Worm (Caenorhabditis elegans) whole organism, young adult: ENCODE data around the gene mrpl-53.
A peak's percentile ranks its signal among the peaks of the same experiment; 100 is the strongest.

Experiments
- B0035.1 ChIP-seq: sonication (generic microtip); optimal IDR thresholded peaks from 2 replicates; lab custom pipeline; 2016; ENCODE audit warnings: missing genetic modification characterization, mild to moderate bottlenecking, missing compliant biosample characterization, missing genotype, missing genetic modification reagents
- B0336.3 ChIP-seq: fragments of 200-800 bp; sonication (Bioruptor generic); IDR thresholded peaks from 2 replicates; pipeline ENCODE4 v1.3.6; 2022; ENCODE audit warnings: missing genetic modification characterization, missing compliant biosample characterization
- F10E7.11 ChIP-seq: sonication (generic microtip); optimal IDR thresholded peaks from 2 replicates; lab custom pipeline; 2017; ENCODE audit warnings: mild to moderate bottlenecking, missing genetic modification characterization, moderate library complexity, missing compliant biosample characterization
- K12H6.12 ChIP-seq: fragments of 200-800 bp; sonication (Bioruptor generic); optimal IDR thresholded peaks from 2 replicates; lab custom pipeline; 2018; ENCODE audit warnings: mild to moderate bottlenecking, missing genetic modification characterization, missing compliant biosample characterization
- Y53G8AR.9 ChIP-seq: fragments of 200-800 bp; sonication (Bioruptor generic); conservative IDR thresholded peaks from 2 replicates; pipeline ENCODE4 v1.3.6; 2022; ENCODE audit warnings: missing genetic modification reagents, missing genetic modification characterization, missing compliant biosample characterization
- Y56A3A.18 ChIP-seq: fragments of 200-800 bp; sonication (Bioruptor generic); IDR thresholded peaks from 2 replicates; pipeline ENCODE4 v1.3.6; 2022; ENCODE audit warnings: missing genetic modification reagents, missing genetic modification characterization, missing compliant biosample characterization
- Y95B8A.8 ChIP-seq: fragments of 200-800 bp; sonication (Bioruptor generic); IDR thresholded peaks from 2 replicates; pipeline ENCODE4 v1.3.6; 2022; ENCODE audit warnings: missing genetic modification reagents, missing genetic modification characterization, missing compliant biosample characterization
- akir-1 ChIP-seq: fragments of 200-800 bp; sonication (Bioruptor generic); optimal IDR thresholded peaks from 2 replicates; lab custom pipeline; 2018; ENCODE audit warnings: mild to moderate bottlenecking, missing genetic modification characterization, moderate library complexity, missing compliant biosample characterization
- ama-1 ChIP-seq, 3 experiments: fragments of 150-350 bp in 1 of 3; sonication (generic microtip) in 2 of 3; optimal IDR thresholded peaks; 2 replicates each; lab custom pipeline; 2014 to 2018; ENCODE audit warnings: missing biosample characterization in 2 of 3, missing genetic modification characterization in 2 of 3, missing genetic modification reagents in 2 of 3
- aptf-3 ChIP-seq: fragments of 200-800 bp; sonication (Bioruptor generic); IDR thresholded peaks from 2 replicates; pipeline ENCODE4 v1.3.6; 2022; ENCODE audit warnings: missing genetic modification characterization, missing compliant biosample characterization
- atf-7 ChIP-seq: sonication (generic microtip); optimal IDR thresholded peaks from 2 replicates; lab custom pipeline; 2017; ENCODE audit warnings: mild to moderate bottlenecking, missing genetic modification characterization, missing compliant biosample characterization
- attf-5 ChIP-seq: fragments of 200-800 bp; sonication (Bioruptor generic); optimal IDR thresholded peaks from 2 replicates; lab custom pipeline; 2018; ENCODE audit warnings: mild to moderate bottlenecking, missing genetic modification characterization, missing compliant biosample characterization
- cebp-1 ChIP-seq, 2 experiments: fragments of 200-800 bp in 1 of 2; sonication (Bioruptor generic) in 1 of 2; sonication (generic microtip) in 1 of 2; IDR thresholded peaks in 1 of 2; optimal IDR thresholded peaks in 1 of 2; 2 replicates each; pipeline versions ENCODE4 v1.3.6 to Lab custom; 2017 to 2022; ENCODE audit warnings: missing compliant biosample characterization in 2 of 2, missing genetic modification characterization in 2 of 2, mild to moderate bottlenecking in 1 of 2, missing genetic modification reagents in 1 of 2, moderate library complexity in 1 of 2
- ceh-79 ChIP-seq: sonication (generic microtip); optimal IDR thresholded peaks from 2 replicates; lab custom pipeline; 2017; ENCODE audit warnings: mild to moderate bottlenecking, missing genetic modification characterization, missing compliant biosample characterization
- dox-1 ChIP-seq: fragments of 200-800 bp; sonication (Bioruptor generic); IDR thresholded peaks from 2 replicates; pipeline ENCODE4 v1.3.6; 2022; ENCODE audit warnings: missing genetic modification reagents, missing genetic modification characterization, missing compliant biosample characterization
- dpl-1 ChIP-seq: fragments of 150-350 bp; optimal IDR thresholded peaks from 2 replicates; lab custom pipeline; 2014; ENCODE audit warnings: missing biosample characterization, missing genetic modification reagents, missing genetic modification characterization
- ekl-4 ChIP-seq: fragments of 200-800 bp; sonication (Bioruptor generic); IDR thresholded peaks from 2 replicates; pipeline ENCODE4 v1.3.6; 2022; ENCODE audit warnings: missing genetic modification reagents, missing genetic modification characterization, missing compliant biosample characterization
- fkh-3 ChIP-seq: sonication (generic microtip); optimal IDR thresholded peaks from 2 replicates; lab custom pipeline; 2016; ENCODE audit warnings: mild to moderate bottlenecking, missing genetic modification characterization, missing compliant biosample characterization
- hlh-12 ChIP-seq: sonication (generic microtip); optimal IDR thresholded peaks from 2 replicates; lab custom pipeline; 2016; ENCODE audit warnings: missing genetic modification characterization, missing compliant biosample characterization
- hmg-1.2 ChIP-seq: fragments of 200-800 bp; sonication (Bioruptor generic); IDR thresholded peaks from 2 replicates; pipeline ENCODE4 v1.3.6; 2022; ENCODE audit warnings: missing genetic modification reagents, missing genetic modification characterization, missing compliant biosample characterization
- let-526 ChIP-seq: fragments of 200-800 bp; sonication (Bioruptor generic); IDR thresholded peaks from 2 replicates; pipeline ENCODE4 v1.3.6; 2022; ENCODE audit warnings: missing genetic modification reagents, missing genetic modification characterization, missing compliant biosample characterization
- let-607 ChIP-seq, 2 experiments: fragments of 200-800 bp in 1 of 2; sonication (Bioruptor generic) in 1 of 2; sonication (generic microtip) in 1 of 2; optimal IDR thresholded peaks; 2 replicates each; lab custom pipeline; 2016 to 2018; ENCODE audit warnings: mild to moderate bottlenecking in 2 of 2, missing compliant biosample characterization in 2 of 2, missing genetic modification characterization in 2 of 2, moderate library complexity in 2 of 2, missing genotype in 1 of 2
- lsy-27 ChIP-seq: sonication (generic microtip); optimal IDR thresholded peaks from 2 replicates; lab custom pipeline; 2017; ENCODE audit warnings: missing genetic modification characterization, mild to moderate bottlenecking, missing compliant biosample characterization, antibody characterized with exemption, missing genotype, borderline replicate concordance; ENCODE audit not compliant: insufficient read depth
- madf-8 ChIP-seq: fragments of 200-800 bp; sonication (Bioruptor generic); conservative IDR thresholded peaks from 2 replicates; pipeline ENCODE4 v1.3.6; 2022; ENCODE audit warnings: missing genetic modification reagents, missing genetic modification characterization, missing compliant biosample characterization
- mcd-1 ChIP-seq: fragments of 200-800 bp; sonication (Bioruptor generic); IDR thresholded peaks from 2 replicates; pipeline ENCODE4 v1.3.6; 2022; ENCODE audit warnings: missing genetic modification reagents, missing genetic modification characterization, missing compliant biosample characterization
- nfya-1 ChIP-seq: sonication (generic microtip); optimal IDR thresholded peaks from 2 replicates; lab custom pipeline; 2017; ENCODE audit warnings: antibody characterized with exemption, missing compliant biosample characterization, missing genetic modification characterization, borderline replicate concordance; ENCODE audit not compliant: insufficient read depth
- nfyb-1 ChIP-seq: fragments of 200-800 bp; sonication (Bioruptor generic); IDR thresholded peaks from 2 replicates; pipeline ENCODE4 v1.3.6; 2022; ENCODE audit warnings: missing genetic modification reagents, missing genetic modification characterization, missing compliant biosample characterization
- nhr-80 ChIP-seq: sonication (generic microtip); optimal IDR thresholded peaks from 2 replicates; lab custom pipeline; 2016; ENCODE audit warnings: missing genetic modification characterization, missing compliant biosample characterization
- nhr-90 ChIP-seq: sonication (generic microtip); optimal IDR thresholded peaks from 2 replicates; lab custom pipeline; 2016; ENCODE audit warnings: missing genotype, mild to moderate bottlenecking, missing genetic modification characterization, missing compliant biosample characterization
- pbrm-1 ChIP-seq: fragments of 200-800 bp; sonication (Bioruptor generic); IDR thresholded peaks from 2 replicates; pipeline ENCODE4 v1.3.6; 2022; ENCODE audit warnings: missing genetic modification reagents, missing genetic modification characterization, missing compliant biosample characterization
- pha-4 ChIP-seq: fragments of 150-350 bp; sonication (generic microtip); optimal IDR thresholded peaks from 2 replicates; lab custom pipeline; 2014; ENCODE audit warnings: missing biosample characterization, missing genetic modification reagents, missing genetic modification characterization
- rcor-1 ChIP-seq: fragments of 200-800 bp; sonication (Bioruptor generic); IDR thresholded peaks from 2 replicates; pipeline ENCODE4 v1.3.6; 2022; ENCODE audit warnings: missing genetic modification reagents, missing genetic modification characterization, missing compliant biosample characterization
- sdz-38 ChIP-seq: sonication (generic microtip); optimal IDR thresholded peaks from 2 replicates; lab custom pipeline; 2016; ENCODE audit warnings: missing genotype, missing genetic modification characterization, missing compliant biosample characterization
- snpc-3.4 ChIP-seq: sonication (generic microtip); optimal IDR thresholded peaks from 2 replicates; lab custom pipeline; 2017; ENCODE audit warnings: missing genetic modification characterization, mild to moderate bottlenecking, missing compliant biosample characterization, antibody characterized with exemption, moderate library complexity, missing genotype, missing genetic modification reagents
- snpc-4 ChIP-seq, 5 experiments: fragments of 150-350 bp in 1 of 5; sonication (generic microtip) in 4 of 5; optimal IDR thresholded peaks; 2 replicates each; lab custom pipeline; 2014 to 2018; ENCODE audit warnings: missing genetic modification characterization in 5 of 5, missing biosample characterization in 3 of 5, antibody characterized with exemption in 2 of 5, mild to moderate bottlenecking in 2 of 5, missing compliant biosample characterization in 2 of 5, missing genotype in 2 of 5, moderate library complexity in 2 of 5, missing genetic modification reagents in 1 of 5
- tlf-1 ChIP-seq: fragments of 200-800 bp; sonication (Bioruptor generic); optimal IDR thresholded peaks from 2 replicates; lab custom pipeline; 2018; ENCODE audit warnings: mild to moderate bottlenecking, missing genetic modification characterization, missing compliant biosample characterization
- unc-62 ChIP-seq: fragments of 150-350 bp; optimal IDR thresholded peaks from 2 replicates; lab custom pipeline; 2014; ENCODE audit warnings: missing biosample characterization, missing genetic modification reagents, missing genetic modification characterization
- zfh-2 ChIP-seq: fragments of 200-800 bp; sonication (Bioruptor generic); conservative IDR thresholded peaks from 2 replicates; pipeline ENCODE4 v1.3.6; 2022; ENCODE audit warnings: missing genetic modification reagents, missing genetic modification characterization, missing compliant biosample characterization
- ztf-18 ChIP-seq: sonication (generic microtip); optimal IDR thresholded peaks from 2 replicates; lab custom pipeline; 2016; ENCODE audit warnings: missing genotype, mild to moderate bottlenecking, missing genetic modification characterization, missing compliant biosample characterization
- ztf-22 ChIP-seq: fragments of 200-800 bp; sonication (Bioruptor generic); optimal IDR thresholded peaks from 2 replicates; lab custom pipeline; 2018; ENCODE audit warnings: mild to moderate bottlenecking, missing genetic modification characterization, moderate library complexity, missing compliant biosample characterization
- ztf-28 ChIP-seq: fragments of 200-800 bp; sonication (Bioruptor generic); IDR thresholded peaks from 2 replicates; pipeline ENCODE4 v1.3.6; 2022; ENCODE audit warnings: missing genetic modification reagents, missing genetic modification characterization, missing compliant biosample characterization

mrpl-53 gene

DNA sequence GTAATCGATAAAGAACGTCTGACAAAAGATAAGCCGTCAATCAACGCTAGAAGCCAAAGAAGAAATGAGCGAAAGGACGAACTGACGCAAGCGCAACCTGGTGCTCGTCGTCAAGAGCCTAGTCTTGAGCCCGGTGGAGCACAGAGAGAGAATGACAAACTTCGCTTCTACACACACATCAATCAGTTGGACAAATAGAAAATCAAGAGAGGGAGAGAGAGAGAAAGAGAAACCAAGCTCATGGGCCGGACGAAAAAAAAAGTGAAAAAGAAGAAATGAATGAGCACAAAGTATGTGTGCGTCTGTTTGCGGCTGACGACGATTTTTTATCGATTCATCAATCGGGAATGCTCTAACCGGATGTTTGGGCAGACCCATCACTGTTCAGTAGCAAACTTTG lies 23.7 kb downstream of the mrpl-53 start:
- TF ChIP-seq rcor-1 (GFP tag; lab: Robert Waterston, UW) (no peak), ama-1 (optimal IDR thresholded peaks at IDR 0.05; lab: Kevin White, UChicago) (peak; percentile 33), ama-1 (GFP tag; optimal IDR thresholded peaks at IDR 0.05; lab: Kevin White, UChicago) (no peak), pha-4 (tag; lab: Kevin White, UChicago) (peak; percentile 43), hmg-1.2 (GFP tag; lab: Robert Waterston, UW) (peak; percentile 14; the same call in 1 of the 2 replicates), F10E7.11 (no peak), ztf-22 (GFP tag; lab: Kevin White, UChicago) (no peak), zfh-2 (GFP tag; lab: Robert Waterston, UW) (peak; percentile 41), ekl-4 (peak; percentile 27; the same call in 1 of the 2 replicates), mcd-1 (GFP tag; lab: Robert Waterston, UW) (0 out of 2 replicates have a peak, but pooled peaks have one; percentile 35), dox-1 (GFP tag; lab: Robert Waterston, UW) (0 out of 2 replicates have a peak, but pooled peaks have one; percentile 14)

DNA sequence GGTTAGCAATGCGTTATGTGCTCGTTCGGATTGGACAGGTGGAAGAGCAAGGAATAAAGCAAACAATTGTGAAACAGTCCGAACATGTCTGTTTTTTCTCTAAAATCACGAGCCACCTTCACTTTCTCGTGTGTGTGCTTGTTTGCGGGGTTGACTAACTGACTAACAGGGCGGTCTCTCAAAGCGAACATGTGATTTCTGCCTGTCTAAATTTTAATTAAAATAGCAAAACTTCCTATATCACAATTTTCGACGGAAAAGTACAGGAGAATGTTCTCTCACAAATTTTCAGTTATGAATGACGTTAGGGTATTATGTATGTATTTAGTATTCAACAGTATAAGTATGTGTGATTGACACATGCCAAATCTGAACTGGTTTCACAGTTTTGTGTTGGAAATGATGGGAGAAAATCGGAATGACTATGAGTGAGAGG lies 24.5 kb downstream of the mrpl-53 start:
- TF ChIP-seq dox-1 (GFP tag; lab: Robert Waterston, UW) (peak; percentile 45; the same call in 1 of the 2 replicates), B0336.3 (GFP tag; lab: Robert Waterston, UW) (0 out of 2 replicates have a peak, but pooled peaks have one; percentile 25), pbrm-1 (GFP tag; lab: Robert Waterston, UW) (0 out of 2 replicates have a peak, but pooled peaks have one; percentile 25), unc-62 (GFP tag; lab: Kevin White, UChicago) (peak; percentile 96), atf-7 (tag; lab: Kevin White, UChicago) (peak; percentile 48), fkh-3 (tag; lab: Kevin White, UChicago) (no peak), akir-1 (GFP tag; lab: Kevin White, UChicago) (peak; percentile 6), let-526 (GFP tag; lab: Robert Waterston, UW) (0 out of 2 replicates have a peak, but pooled peaks have one; percentile 57), B0035.1 (tag; lab: Kevin White, UChicago) (no peak), Y56A3A.18 (GFP tag; lab: Robert Waterston, UW) (0 out of 2 replicates have a peak, but pooled peaks have one; percentile 17), nhr-90 (tag; lab: Kevin White, UChicago) (peak; percentile 16), ztf-18 (tag; lab: Kevin White, UChicago) (peak; percentile 1), ama-1 (optimal IDR thresholded peaks at IDR 0.05; lab: Kevin White, UChicago) (no peak), ama-1 (GFP tag; optimal IDR thresholded peaks at IDR 0.05; lab: Kevin White, UChicago) (no peak), ztf-22 (GFP tag; lab: Kevin White, UChicago) (peak; percentile 31), cebp-1 (GFP tag; IDR thresholded peaks at IDR 0.05; lab: Robert Waterston, UW) (peak; percentile 69), cebp-1 (tag; optimal IDR thresholded peaks at IDR 0.05; lab: Kevin White, UChicago) (peak; percentile 82), ztf-28 (GFP tag; lab: Robert Waterston, UW) (no peak), Y53G8AR.9 (GFP tag; lab: Robert Waterston, UW) (0 out of 2 replicates have a peak, but pooled peaks have one; percentile 46), tlf-1 (GFP tag; lab: Kevin White, UChicago) (peak; percentile 39), nhr-80 (tag; lab: Kevin White, UChicago) (peak; percentile 92), let-607 (tag; optimal IDR thresholded peaks at IDR 0.05; lab: Kevin White, UChicago) (peak; percentile 95 to 97)

DNA sequence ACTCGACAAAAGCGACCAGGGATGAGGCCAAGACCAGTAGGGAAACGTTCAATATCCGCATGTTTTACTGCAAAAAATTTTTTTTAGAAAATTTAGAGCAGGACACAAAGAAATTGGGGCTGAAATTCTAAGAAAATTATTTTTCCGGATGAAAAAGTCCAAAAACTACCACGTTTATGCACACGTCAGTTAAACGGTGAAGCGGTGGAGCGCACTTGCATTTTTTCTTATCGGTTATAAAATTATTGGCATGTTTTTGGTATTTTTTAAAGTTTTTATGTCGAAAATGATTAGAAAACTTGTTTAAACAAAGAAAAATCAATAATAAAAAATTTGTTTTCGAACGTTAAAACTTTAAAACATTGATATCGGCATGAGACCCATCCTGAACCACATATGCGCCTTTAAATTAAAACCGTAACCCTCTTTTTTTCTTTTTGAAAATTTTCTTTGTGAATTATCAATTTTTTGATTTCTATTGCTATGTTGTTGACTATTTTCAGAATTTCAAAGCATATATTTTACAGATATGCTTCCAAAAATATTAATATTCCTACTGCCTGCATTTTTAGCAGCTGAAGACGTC lies 26.8 kb downstream of the mrpl-53 start, which contains the start of the genes dnj-20 and ZK1307.8:
dnj-20 (minus strand) TSS at position 67 of the 586 bp plus-strand sequence.
ZK1307.8 (plus strand) TSS at position 504 of the 586 bp plus-strand sequence.
- TF ChIP-seq B0336.3 (GFP tag; lab: Robert Waterston, UW) (no peak), lsy-27 (tag; lab: Kevin White, UChicago) (no peak), atf-7 (tag; lab: Kevin White, UChicago) (no peak), attf-5 (GFP tag; lab: Kevin White, UChicago) (peak; percentile 1), Y95B8A.8 (no peak), K12H6.12 (tag; lab: Kevin White, UChicago) (no peak), snpc-4 (GFP tag; optimal IDR thresholded peaks at IDR 0.05; lab: Kevin White, UChicago) (no peak), snpc-4 (tag; optimal IDR thresholded peaks at IDR 0.05; lab: Kevin White, UChicago) (no peak), nfyb-1 (no peak), madf-8 (0 out of 2 replicates have a peak, but pooled peaks have one; percentile 12), mcd-1 (GFP tag; lab: Robert Waterston, UW) (0 out of 2 replicates have a peak, but pooled peaks have one; percentile 34), ceh-79 (tag; lab: Kevin White, UChicago) (no peak), nfya-1 (tag; lab: Kevin White, UChicago) (no peak), aptf-3 (GFP tag; lab: Robert Waterston, UW) (no peak), sdz-38 (tag; lab: Kevin White, UChicago) (no peak), hlh-12 (tag; lab: Kevin White, UChicago) (no peak), snpc-3.4 (tag; lab: Kevin White, UChicago) (no peak), dpl-1 (GFP tag; lab: Kevin White, UChicago) (no peak)
